Fruit fly (Drosophila melanogaster) whole organism, embryonic: Measurements from ENCODE around the gene VhaAC45RP.

Experiments
- Aef1 ChIP-seq: fragments of 200-800 bp; sonication (Bioruptor generic); IDR thresholded peaks from 3 replicates; pipeline ENCODE4 v1.3.6; 2022; ENCODE audit warnings: missing biosample characterization, missing genetic modification characterization
- Asciz ChIP-seq: fragments of 200-800 bp; sonication (Bioruptor generic); optimal IDR thresholded peaks from 2 replicates; lab custom pipeline; 2017; ENCODE audit warnings: missing biosample characterization, mild to moderate bottlenecking, missing genetic modification characterization, missing genetic modification reagents
- BEAF-32 ChIP-seq: fragments of 200-800 bp; sonication (Bioruptor generic); optimal IDR thresholded peaks from 3 replicates; lab custom pipeline; 2017; ENCODE audit warnings: missing biosample characterization, missing genetic modification characterization, mild to moderate bottlenecking, moderate library complexity, missing genetic modification reagents
- CG10462 ChIP-seq: fragments of 200-800 bp; sonication (Bioruptor generic); optimal IDR thresholded peaks from 2 replicates; lab custom pipeline; 2016; ENCODE audit warnings: missing biosample characterization, missing genetic modification characterization
- CG11093 ChIP-seq: fragments of 200-800 bp; sonication (Bioruptor generic); IDR thresholded peaks from 3 replicates; pipeline ENCODE4 v1.3.6; 2022; ENCODE audit warnings: missing biosample characterization, missing genetic modification characterization
- CG1233 ChIP-seq: fragments of 200-800 bp; sonication (Bioruptor generic); optimal IDR thresholded peaks from 4 replicates; lab custom pipeline; 2018; ENCODE audit warnings: missing biosample characterization, mild to moderate bottlenecking, missing genetic modification characterization
- CG12659 ChIP-seq: fragments of 200-800 bp; sonication (Bioruptor generic); optimal IDR thresholded peaks from 3 replicates; lab custom pipeline; 2017; ENCODE audit warnings: mild to moderate bottlenecking, missing biosample characterization, missing genetic modification reagents, missing genetic modification characterization
- CG14965 ChIP-seq: fragments of 200-800 bp; sonication (Bioruptor generic); optimal IDR thresholded peaks from 2 replicates; lab custom pipeline; 2016; ENCODE audit warnings: missing biosample characterization, missing genetic modification characterization, borderline replicate concordance
- CG17359 ChIP-seq: fragments of 200-800 bp; sonication (Bioruptor generic); optimal IDR thresholded peaks from 3 replicates; lab custom pipeline; 2018; ENCODE audit warnings: missing biosample characterization, mild to moderate bottlenecking, missing genetic modification characterization, moderate library complexity
- CG17612 ChIP-seq: fragments of 200-800 bp; sonication (Bioruptor generic); IDR thresholded peaks from 2 replicates; pipeline ENCODE4 v1.3.6; 2022; ENCODE audit warnings: missing biosample characterization, missing genetic modification characterization
- CG1832 ChIP-seq: fragments of 200-800 bp; sonication (Bioruptor generic); optimal IDR thresholded peaks from 2 replicates; lab custom pipeline; 2017; ENCODE audit warnings: missing biosample characterization, mild to moderate bottlenecking, missing genetic modification characterization, inconsistent platforms
- CG3065 ChIP-seq: fragments of 200-800 bp; sonication (Bioruptor generic); optimal IDR thresholded peaks from 2 replicates; lab custom pipeline; 2016; ENCODE audit warnings: missing biosample characterization, missing genetic modification characterization
- CG6272 ChIP-seq: fragments of 200-800 bp; sonication (Bioruptor generic); IDR thresholded peaks from 2 replicates; pipeline ENCODE4 v1.3.6; 2022; ENCODE audit warnings: missing biosample characterization, missing genetic modification characterization
- CG7786 ChIP-seq: fragments of 200-800 bp; sonication (Bioruptor generic); optimal IDR thresholded peaks from 2 replicates; lab custom pipeline; 2016; ENCODE audit warnings: missing biosample characterization, missing genetic modification characterization
- CG7839 ChIP-seq: fragments of 200-800 bp; sonication (Bioruptor generic); optimal IDR thresholded peaks from 3 replicates; lab custom pipeline; 2018; ENCODE audit warnings: missing biosample characterization, mild to moderate bottlenecking, missing genetic modification characterization, moderate library complexity
- CG8924 ChIP-seq: fragments of 200-800 bp; optimal IDR thresholded peaks from 3 replicates; lab custom pipeline; 2019; ENCODE audit warnings: missing biosample characterization, mild to moderate bottlenecking, missing genetic modification characterization, moderate library complexity
- D ChIP-seq, 2 experiments: fragments of 200-800 bp in 1 of 2; fragments of >200 bp in 1 of 2; sonication (Bioruptor generic) in 1 of 2; optimal IDR thresholded peaks; 2 replicates in 1 of 2; 3 replicates in 1 of 2; lab custom pipeline; 2017; ENCODE audit warnings: mild to moderate bottlenecking in 1 of 2, missing biosample characterization in 1 of 2, missing genetic modification characterization in 1 of 2, missing genetic modification reagents in 1 of 2
- Dref ChIP-seq: fragments of 200-800 bp; sonication (Bioruptor generic); IDR thresholded peaks from 2 replicates; pipeline ENCODE4 v1.3.6; 2022; ENCODE audit warnings: missing biosample characterization, missing genetic modification characterization
- Fer1 ChIP-seq: fragments of 200-800 bp; sonication (Bioruptor generic); optimal IDR thresholded peaks from 2 replicates; lab custom pipeline; 2017; ENCODE audit warnings: missing biosample characterization, mild to moderate bottlenecking, missing genetic modification characterization
- HLH4C ChIP-seq: fragments of 200-800 bp; sonication (Bioruptor generic); IDR thresholded peaks from 3 replicates; pipeline ENCODE4 v1.3.6; 2022; ENCODE audit warnings: missing biosample characterization, missing genetic modification characterization; ENCODE audit not compliant: partially characterized antibody
- Hey ChIP-seq: fragments of 200-800 bp; sonication (Bioruptor generic); optimal IDR thresholded peaks from 3 replicates; lab custom pipeline; 2018; ENCODE audit warnings: missing biosample characterization, mild to moderate bottlenecking, missing genetic modification characterization
- HmgZ ChIP-seq: fragments of 200-800 bp; sonication (Bioruptor generic); optimal IDR thresholded peaks from 2 replicates; lab custom pipeline; 2018; ENCODE audit warnings: missing biosample characterization, mild to moderate bottlenecking, missing genetic modification characterization
- Max ChIP-seq: fragments of 200-800 bp; sonication (Bioruptor generic); optimal IDR thresholded peaks from 2 replicates; lab custom pipeline; 2016; ENCODE audit warnings: missing biosample characterization, mild to moderate bottlenecking, missing genetic modification characterization
- Med ChIP-seq: fragments of 200-800 bp; sonication (Bioruptor generic); peaks from one replicate; lab custom pipeline; 2016; ENCODE audit warnings: missing biosample characterization, missing genetic modification characterization, mild to moderate bottlenecking, inconsistent platforms, moderate library complexity
- Meics ChIP-seq: fragments of 200-800 bp; sonication (Bioruptor generic); optimal IDR thresholded peaks from 2 replicates; lab custom pipeline; 2017; ENCODE audit warnings: missing biosample characterization, mild to moderate bottlenecking, missing genetic modification characterization
- Mes4 ChIP-seq: fragments of 200-800 bp; sonication (Bioruptor generic); optimal IDR thresholded peaks from 2 replicates; lab custom pipeline; 2016; ENCODE audit warnings: missing biosample characterization, missing genetic modification characterization
- Myb ChIP-seq: fragments of 200-800 bp; sonication (Bioruptor generic); optimal IDR thresholded peaks from 2 replicates; lab custom pipeline; 2016; ENCODE audit warnings: missing biosample characterization, missing genetic modification characterization
- NK7.1 ChIP-seq: fragments of 200-800 bp; sonication (Bioruptor generic); optimal IDR thresholded peaks from 3 replicates; lab custom pipeline; 2016; ENCODE audit warnings: missing biosample characterization, missing genetic modification characterization
- PHDP ChIP-seq: fragments of 200-800 bp; sonication (Bioruptor generic); optimal IDR thresholded peaks from 3 replicates; lab custom pipeline; 2018; ENCODE audit warnings: missing biosample characterization, mild to moderate bottlenecking, missing genetic modification characterization, moderate library complexity
- Ssrp ChIP-seq: fragments of 200-800 bp; sonication (Bioruptor generic); optimal IDR thresholded peaks from 2 replicates; lab custom pipeline; 2018; ENCODE audit warnings: missing biosample characterization, mild to moderate bottlenecking, missing genetic modification characterization, moderate library complexity
- aop ChIP-seq: fragments of 200-800 bp; sonication (Bioruptor generic); IDR thresholded peaks from 2 replicates; pipeline ENCODE4 v1.3.6; 2022; ENCODE audit warnings: missing biosample characterization, missing genetic modification characterization
- chn ChIP-seq: fragments of 200-800 bp; sonication (Bioruptor generic); optimal IDR thresholded peaks from 2 replicates; lab custom pipeline; 2016; ENCODE audit warnings: missing biosample characterization, missing genetic modification characterization
- dimm ChIP-seq: fragments of 200-800 bp; sonication (Bioruptor generic); IDR thresholded peaks from 2 replicates; pipeline ENCODE4 v1.3.6; 2022; ENCODE audit warnings: missing biosample characterization, missing genetic modification characterization
- gce ChIP-seq: fragments of 200-800 bp; sonication (Bioruptor generic); IDR thresholded peaks from 3 replicates; pipeline ENCODE4 v1.3.6; 2022; ENCODE audit warnings: missing biosample characterization, missing genetic modification characterization
- gt ChIP-seq: fragments of 200-800 bp; sonication (Bioruptor generic); IDR thresholded peaks from 2 replicates; pipeline ENCODE4 v1.3.6; 2022; ENCODE audit warnings: missing biosample characterization, missing genetic modification characterization
- hth ChIP-seq: fragments of >200 bp; optimal IDR thresholded peaks from 2 replicates; lab custom pipeline; 2017; ENCODE audit warnings: inconsistent platforms
- jigr1 ChIP-seq: fragments of 200-800 bp; sonication (Bioruptor generic); IDR thresholded peaks from 3 replicates; pipeline ENCODE4 v1.3.6; 2022; ENCODE audit warnings: missing biosample characterization, missing genetic modification characterization
- kni ChIP-seq: fragments of 200-800 bp; sonication (Bioruptor generic); optimal IDR thresholded peaks from 3 replicates; lab custom pipeline; 2017; ENCODE audit warnings: mild to moderate bottlenecking, missing biosample characterization, missing genetic modification reagents, missing genetic modification characterization
- nau ChIP-seq: fragments of 200-800 bp; sonication (Bioruptor generic); optimal IDR thresholded peaks from 3 replicates; lab custom pipeline; 2017; ENCODE audit warnings: missing biosample characterization, mild to moderate bottlenecking, missing genetic modification characterization, missing genetic modification reagents
- onecut ChIP-seq: fragments of 200-800 bp; sonication (Bioruptor generic); IDR thresholded peaks from 2 replicates; pipeline ENCODE4 v1.3.6; 2022; ENCODE audit warnings: missing biosample characterization, missing genetic modification characterization
- pita ChIP-seq: fragments of 200-800 bp; sonication (Bioruptor generic); optimal IDR thresholded peaks from 2 replicates; lab custom pipeline; 2017; ENCODE audit warnings: missing biosample characterization, mild to moderate bottlenecking, missing genetic modification characterization
- run ChIP-seq: fragments of 200-800 bp; sonication (Bioruptor generic); optimal IDR thresholded peaks from 3 replicates; lab custom pipeline; 2018; ENCODE audit warnings: missing biosample characterization, mild to moderate bottlenecking, missing genetic modification characterization
- shn ChIP-seq: fragments of 200-800 bp; sonication (Bioruptor generic); optimal IDR thresholded peaks from 3 replicates; lab custom pipeline; 2016; ENCODE audit warnings: missing biosample characterization, missing genetic modification characterization
- sob ChIP-seq: fragments of 200-800 bp; sonication (Bioruptor generic); IDR thresholded peaks from 2 replicates; pipeline ENCODE4 v1.3.6; 2022; ENCODE audit warnings: missing biosample characterization, missing genetic modification characterization
- tap ChIP-seq: fragments of 200-800 bp; optimal IDR thresholded peaks from 3 replicates; lab custom pipeline; 2019; ENCODE audit warnings: missing biosample characterization, mild to moderate bottlenecking, missing genetic modification characterization, moderate library complexity
- twi ChIP-seq: fragments of 200-800 bp; optimal IDR thresholded peaks from 2 replicates; lab custom pipeline; 2019; ENCODE audit warnings: missing biosample characterization, mild to moderate bottlenecking, missing genetic modification characterization, moderate library complexity
- wdn ChIP-seq: fragments of 200-800 bp; sonication (Bioruptor generic); IDR thresholded peaks from 2 replicates; pipeline ENCODE4 v1.3.6; 2022; ENCODE audit warnings: missing biosample characterization, missing genetic modification characterization

Gene VhaAC45RP

dm6 chr3R:30170671-30171667 is 4.8 kb upstream of the VhaAC45RP start, which contains the start of gene Rsod (continued):
- TF ChIP-seq Aef1 (GFP tag; lab: Robert Waterston, UW) (peak; percentile 48; the same call in 2 of the 3 replicates), Meics (GFP tag; lab: Kevin White, UChicago) (peak; percentile 30), Ssrp (tag; lab: Kevin White, UChicago) (peak; percentile 50), Mes4 (no peak), CG14965 (GFP tag; lab: Kevin White, UChicago) (no peak), pita (GFP tag; lab: Kevin White, UChicago) (no peak), jigr1 (GFP tag; lab: Robert Waterston, UW) (0 out of 3 replicates have a peak, but pooled peaks have one; percentile 38), CG10462 (GFP tag; lab: Kevin White, UChicago) (no peak), hth (lab: Kevin White, UChicago) (no peak), onecut (peak; percentile 66), HmgZ (tag; lab: Kevin White, UChicago) (no peak), gce (GFP tag; lab: Robert Waterston, UW) (peak; percentile 82), BEAF-32 (GFP tag; lab: Kevin White, UChicago) (no peak), Dref (GFP tag; lab: Robert Waterston, UW) (no peak), CG1233 (GFP tag; lab: Kevin White, UChicago) (peak; percentile 21), PHDP (tag; lab: Kevin White, UChicago) (peak; percentile 52), gt (GFP tag; lab: Robert Waterston, UW) (peak; percentile 66), CG6272 (peak; percentile 55; the same call in 1 of the 2 replicates), twi (tag; lab: Kevin White, UChicago) (no peak), chn (no peak), CG1832 (GFP tag; lab: Kevin White, UChicago) (no peak), CG8924 (tag; lab: Kevin White, UChicago) (peak; percentile 33), shn (GFP tag; lab: Kevin White, UChicago) (no peak), sob (peak; percentile 29; the same call in 1 of the 2 replicates), Med (GFP tag; lab: Kevin White, UChicago) (peak; percentile 68), CG17359 (tag; lab: Kevin White, UChicago) (peak; percentile 79), CG12659 (GFP tag; lab: Kevin White, UChicago) (peak; percentile 39), nau (GFP tag; lab: Kevin White, UChicago) (no peak), CG7839 (tag; lab: Kevin White, UChicago) (peak; percentile 62), Asciz (GFP tag; lab: Kevin White, UChicago) (peak; percentile 59), CG11093 (GFP tag; lab: Robert Waterston, UW) (peak; percentile 73), kni (GFP tag; lab: Kevin White, UChicago) (peak; percentile 31), D (optimal IDR thresholded peaks at IDR 0.05; lab: Kevin White, UChicago) (no peak), D (GFP tag; optimal IDR thresholded peaks at IDR 0.05; lab: Kevin White, UChicago) (peak; percentile 48), aop (peak; percentile 45; the same call in 1 of the 2 replicates), Hey (tag; lab: Kevin White, UChicago) (no peak), wdn (GFP tag; lab: Robert Waterston, UW) (0 out of 2 replicates have a peak, but pooled peaks have one; percentile 33), Myb (GFP tag; lab: Kevin White, UChicago) (no peak), HLH4C (GFP tag; lab: Robert Waterston, UW) (0 out of 3 replicates have a peak, but pooled peaks have one; percentile 14), Fer1 (GFP tag; lab: Kevin White, UChicago) (no peak), CG7786 (no peak), NK7.1 (GFP tag; lab: Kevin White, UChicago) (no peak), dimm (GFP tag; lab: Robert Waterston, UW) (peak; percentile 50), CG3065 (GFP tag; lab: Kevin White, UChicago) (no peak), Max (GFP tag; lab: Kevin White, UChicago) (peak; percentile 41), CG17612 (peak; percentile 48), run (no peak), tap (tag; lab: Kevin White, UChicago) (peak; percentile 36)
